Worm (Caenorhabditis elegans): ENCODE results near the gene K08D9.6.

Gene K08D9.6

DNA sequence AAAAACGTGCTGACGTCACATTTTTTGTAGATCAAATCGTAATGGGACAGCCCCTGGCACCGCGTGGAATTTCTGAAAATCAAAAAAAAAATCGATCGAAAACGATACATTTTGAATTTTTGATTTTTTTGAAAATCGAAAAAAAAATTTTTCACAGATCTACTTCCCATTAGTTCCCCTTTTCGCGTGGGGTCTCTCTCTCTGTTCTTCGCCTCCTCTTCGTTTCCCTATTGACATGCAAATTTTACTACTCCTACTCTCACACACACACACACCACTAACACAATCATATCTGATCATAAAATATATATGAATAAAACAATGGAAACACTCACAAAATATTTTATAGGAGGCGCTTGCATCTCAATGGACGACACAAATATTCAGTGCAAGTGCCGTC lies 16.2 kb downstream of the K08D9.6 start:
- TF ChIP-seq K12H6.12 (tag; optimal IDR thresholded peaks at IDR 0.05) (no peak), ceh-79 (tag; optimal IDR thresholded peaks at IDR 0.05) (no peak), lir-1 (GFP tag; conservative IDR thresholded peaks at IDR 0.05) (no peak), F57C9.4 (tag; optimal IDR thresholded peaks at IDR 0.05) (no peak), ceh-100 (GFP tag; IDR thresholded peaks at IDR 0.05) (no peak), lsy-27 (tag; optimal IDR thresholded peaks at IDR 0.05; ENCODE audit: borderline replicate concordance, insufficient read depth) (no peak), pbrm-1 (GFP tag; IDR thresholded peaks at IDR 0.05) (no peak), F49E8.2 (tag; optimal IDR thresholded peaks at IDR 0.05; ENCODE audit: insufficient read depth) (no peak), D2030.7 (GFP tag; IDR thresholded peaks at IDR 0.05) (no peak), mes-4 (tag; optimal IDR thresholded peaks at IDR 0.05) (no peak), mel-28 (tag; optimal IDR thresholded peaks at IDR 0.05; ENCODE audit: borderline replicate concordance) (no peak), hlh-12 (tag; optimal IDR thresholded peaks at IDR 0.05) (no peak)

DNA sequence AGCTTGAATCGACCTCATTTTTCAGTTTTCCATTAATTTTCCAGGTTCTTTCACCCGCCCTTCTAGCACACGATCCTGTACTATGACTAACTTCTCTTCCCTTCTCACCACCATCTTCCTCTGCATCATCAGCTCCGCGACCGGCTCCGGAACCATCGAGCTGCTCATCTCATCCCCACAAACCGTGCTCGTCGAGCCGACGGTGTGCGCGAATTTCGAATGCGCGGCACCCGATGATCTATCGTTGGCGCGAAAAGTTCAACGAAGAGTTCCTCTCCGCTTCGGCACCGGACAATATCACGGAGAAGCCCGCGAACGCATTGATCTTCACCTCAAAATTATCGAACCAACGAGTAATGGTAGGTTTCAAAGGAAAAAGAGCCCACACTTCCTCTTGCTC lies 24.6 kb downstream of the K08D9.6 start, which contains the start of gene apx-1:
Gene apx-1 (plus strand): TSS at position 50 of the 400 bp plus-strand sequence.
- no peak for TF ChIP-seq Y67H2A.10 (GFP tag; conservative IDR thresholded peaks at IDR 0.05)
- TF ChIP-seq zfh-2 (GFP tag; conservative IDR thresholded peaks at IDR 0.05): peak; percentile 72
- peak; percentile 10; the same call in 1 of the 2 replicates for TF ChIP-seq egrh-3 (GFP tag; IDR thresholded peaks at IDR 0.05)

DNA sequence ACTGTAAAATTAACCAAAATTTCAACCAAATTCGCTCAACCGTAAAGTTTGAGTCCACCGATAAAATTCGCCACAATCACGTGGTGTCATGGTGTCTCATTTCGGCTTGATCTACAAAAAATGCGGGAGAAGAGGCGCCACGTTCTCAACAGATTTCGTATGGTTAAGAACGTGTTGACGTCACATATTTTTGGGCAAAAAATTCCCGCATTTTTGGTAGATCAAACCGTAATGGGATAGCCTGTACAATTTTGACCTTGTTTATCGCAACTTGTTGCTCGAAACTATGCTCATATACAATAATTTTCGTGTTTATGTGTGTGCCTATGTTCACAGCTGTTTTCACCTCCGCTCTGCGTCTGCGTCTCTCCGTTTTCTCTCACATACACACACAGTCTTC lies 25.8 kb downstream of the K08D9.6 start:
- TF ChIP-seq hmg-1.2 (GFP tag; IDR thresholded peaks at IDR 0.05) (0 out of 2 replicates have a peak, but pooled peaks have one; percentile 9), akir-1 (GFP tag; optimal IDR thresholded peaks at IDR 0.05) (no peak)

DNA sequence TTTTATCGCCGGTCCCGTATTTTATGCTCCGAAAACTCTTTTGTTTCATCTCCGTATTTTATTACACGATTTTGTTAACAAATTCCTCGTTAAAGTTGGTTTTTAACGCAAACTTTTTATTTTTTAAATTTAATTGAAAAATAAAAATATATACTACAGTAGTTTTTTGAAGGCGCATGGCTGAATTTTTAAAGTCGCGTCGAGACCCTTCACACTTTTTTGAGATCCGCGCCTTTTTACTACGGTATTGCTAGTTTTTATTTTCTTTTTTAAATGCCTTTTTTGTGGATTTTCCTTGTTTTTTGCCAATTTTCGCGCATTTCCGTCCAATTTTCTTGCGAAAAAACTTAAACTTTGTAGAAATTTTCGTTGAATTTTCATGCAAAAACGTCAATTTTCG lies 30.4 kb downstream of the K08D9.6 start:
- TF ChIP-seq ama-1 (optimal IDR thresholded peaks at IDR 0.05): no peak
- no peak for TF ChIP-seq ama-1 (GFP tag; optimal IDR thresholded peaks at IDR 0.05)
- TF ChIP-seq F33H1.4 (GFP tag; IDR thresholded peaks at IDR 0.05): peak; percentile 98
- TF ChIP-seq pha-4 (tag; optimal IDR thresholded peaks at IDR 0.05): no peak
- TF ChIP-seq B0019.2 (GFP tag; conservative IDR thresholded peaks at IDR 0.05): no peak
- peak; percentile 53 for TF ChIP-seq snpc-1.1 (tag; optimal IDR thresholded peaks at IDR 0.05; ENCODE audit: insufficient read depth)
- TF ChIP-seq nfya-2 (GFP tag; IDR thresholded peaks at IDR 0.05): no peak
- TF ChIP-seq nhr-179 (tag; optimal IDR thresholded peaks at IDR 0.05): no peak
- no peak for TF ChIP-seq chd-7 (tag; optimal IDR thresholded peaks at IDR 0.05)
- TF ChIP-seq K11D2.4 (GFP tag; IDR thresholded peaks at IDR 0.05): no peak
- TF ChIP-seq mel-28 (tag; optimal IDR thresholded peaks at IDR 0.05; ENCODE audit: borderline replicate concordance): no peak
- no peak for TF ChIP-seq K12H6.12 (tag; optimal IDR thresholded peaks at IDR 0.05)
- no peak for TF ChIP-seq hrde-1 (tag; optimal IDR thresholded peaks at IDR 0.05; ENCODE audit: borderline replicate concordance)
- no peak for TF ChIP-seq F39B2.1 (GFP tag; IDR thresholded peaks at IDR 0.05)
- TF ChIP-seq mcd-1 (GFP tag; IDR thresholded peaks at IDR 0.05): peak; percentile 47; the same call in 1 of the 2 replicates
- TF ChIP-seq F23B12.7 (tag; optimal IDR thresholded peaks at IDR 0.05; ENCODE audit: insufficient read depth): no peak
- no peak for TF ChIP-seq lag-1 (GFP tag; IDR thresholded peaks at IDR 0.05)
- TF ChIP-seq sptf-2 (GFP tag; optimal IDR thresholded peaks at IDR 0.05): no peak
- TF ChIP-seq F37B4.10 (GFP tag; IDR thresholded peaks at IDR 0.05): no peak
- TF ChIP-seq attf-6 (GFP tag; IDR thresholded peaks at IDR 0.05): no peak
- TF ChIP-seq dox-1 (GFP tag; IDR thresholded peaks at IDR 0.05): peak; percentile 48; the same call in 1 of the 2 replicates
- TF ChIP-seq F55B11.4 (tag; optimal IDR thresholded peaks at IDR 0.05; ENCODE audit: borderline replicate concordance, insufficient read depth): no peak
- TF ChIP-seq nfyb-1 (GFP tag; IDR thresholded peaks at IDR 0.05): no peak
- TF ChIP-seq B0035.1 (tag; optimal IDR thresholded peaks at IDR 0.05): no peak
- no peak for TF ChIP-seq F52B5.7 (tag; optimal IDR thresholded peaks at IDR 0.05)
- TF ChIP-seq lsl-1 (GFP tag; optimal IDR thresholded peaks at IDR 0.05): peak; percentile 98
- TF ChIP-seq sdz-38 (tag; optimal IDR thresholded peaks at IDR 0.05): no peak
- TF ChIP-seq ztf-3 (GFP tag; optimal IDR thresholded peaks at IDR 0.05): no peak
- no peak for TF ChIP-seq F49E8.2 (tag; optimal IDR thresholded peaks at IDR 0.05; ENCODE audit: insufficient read depth)
- 0 out of 2 replicates have a peak, but pooled peaks have one; percentile 12 for TF ChIP-seq hmg-1.2 (GFP tag; IDR thresholded peaks at IDR 0.05)
- no peak for TF ChIP-seq F57C9.4 (tag; optimal IDR thresholded peaks at IDR 0.05)
